Fruit fly (Drosophila melanogaster) whole organism, embryonic: ENCODE measurements around the gene CG31793.

Experiments used
- BEAF-32 ChIP-seq: fragments of 200-800 bp; sonication (Bioruptor generic); optimal IDR thresholded peaks from 3 replicates; lab custom pipeline; 2017; ENCODE audit warnings: missing biosample characterization, missing genetic modification characterization, mild to moderate bottlenecking, moderate library complexity, missing genetic modification reagents
- Bdp1 ChIP-seq: fragments of 200-800 bp; sonication (Bioruptor generic); optimal IDR thresholded peaks from 3 replicates; lab custom pipeline; 2016; ENCODE audit warnings: missing biosample characterization, missing genetic modification characterization
- Bteb2 ChIP-seq: fragments of 200-800 bp; sonication (Bioruptor generic); optimal IDR thresholded peaks from 2 replicates; lab custom pipeline; 2016; ENCODE audit warnings: missing biosample characterization, missing genetic modification characterization
- CG10543 ChIP-seq: fragments of 200-800 bp; sonication (Bioruptor generic); optimal IDR thresholded peaks from 3 replicates; lab custom pipeline; 2017; ENCODE audit warnings: missing biosample characterization, mild to moderate bottlenecking, missing genetic modification characterization, moderate library complexity
- CG11093 ChIP-seq: fragments of 200-800 bp; sonication (Bioruptor generic); IDR thresholded peaks from 3 replicates; pipeline ENCODE4 v1.3.6; 2022; ENCODE audit warnings: missing biosample characterization, missing genetic modification characterization
- CG12155 ChIP-seq: fragments of 200-800 bp; sonication (Bioruptor generic); optimal IDR thresholded peaks from 3 replicates; lab custom pipeline; 2016; ENCODE audit warnings: missing biosample characterization, missing genetic modification characterization
- CG14014 ChIP-seq: fragments of 200-800 bp; sonication (Bioruptor generic); IDR thresholded peaks from 2 replicates; pipeline ENCODE4 v1.3.6; 2022; ENCODE audit warnings: missing biosample characterization, missing genetic modification characterization
- CG17361 ChIP-seq: fragments of 200-800 bp; sonication (Bioruptor generic); IDR thresholded peaks from 3 replicates; pipeline ENCODE4 v1.3.6; 2022; ENCODE audit warnings: missing biosample characterization, missing genetic modification characterization
- CG1792 ChIP-seq: fragments of 200-800 bp; sonication (Bioruptor generic); optimal IDR thresholded peaks from 2 replicates; lab custom pipeline; 2016; ENCODE audit warnings: missing biosample characterization, missing genetic modification characterization
- CG1832 ChIP-seq: fragments of 200-800 bp; sonication (Bioruptor generic); optimal IDR thresholded peaks from 2 replicates; lab custom pipeline; 2017; ENCODE audit warnings: missing biosample characterization, mild to moderate bottlenecking, missing genetic modification characterization, inconsistent platforms
- CG2120 ChIP-seq: fragments of 200-800 bp; sonication (Bioruptor generic); optimal IDR thresholded peaks from 3 replicates; lab custom pipeline; 2016; ENCODE audit warnings: missing biosample characterization, missing genetic modification characterization
- CG32772 ChIP-seq: fragments of 200-800 bp; sonication (Bioruptor generic); IDR thresholded peaks from 2 replicates; pipeline ENCODE4 v1.3.6; 2022; ENCODE audit warnings: missing biosample characterization, missing genetic modification characterization
- CG4328 ChIP-seq: fragments of 200-800 bp; sonication (Bioruptor generic); optimal IDR thresholded peaks from 3 replicates; lab custom pipeline; 2017; ENCODE audit warnings: missing biosample characterization, missing genetic modification reagents, missing genetic modification characterization
- CHES-1-like ChIP-seq: fragments of 200-800 bp; sonication (Bioruptor generic); optimal IDR thresholded peaks from 2 replicates; lab custom pipeline; 2016; ENCODE audit warnings: missing biosample characterization, missing genetic modification characterization
- CkIIα-i1 ChIP-seq: fragments of 200-800 bp; sonication (Bioruptor generic); IDR thresholded peaks from 2 replicates; pipeline ENCODE4 v1.3.6; 2022; ENCODE audit warnings: missing biosample characterization, missing genetic modification characterization
- Deaf1 ChIP-seq: fragments of 200-800 bp; optimal IDR thresholded peaks from 3 replicates; lab custom pipeline; 2019; ENCODE audit warnings: missing biosample characterization, mild to moderate bottlenecking, missing genetic modification characterization, moderate library complexity
- Dip3 ChIP-seq: fragments of 200-800 bp; sonication (Bioruptor generic); optimal IDR thresholded peaks from 3 replicates; lab custom pipeline; 2016; ENCODE audit warnings: missing biosample characterization, missing genetic modification characterization
- Dref ChIP-seq: fragments of 200-800 bp; sonication (Bioruptor generic); IDR thresholded peaks from 2 replicates; pipeline ENCODE4 v1.3.6; 2022; ENCODE audit warnings: missing biosample characterization, missing genetic modification characterization
- Eip74EF ChIP-seq, 2 experiments: fragments of 200-800 bp in 1 of 2; fragments of >200 bp in 1 of 2; sonication (Bioruptor generic) in 1 of 2; optimal IDR thresholded peaks; 2 replicates each; lab custom pipeline; 2017 to 2019; ENCODE audit warnings: missing biosample characterization in 2 of 2, missing genetic modification characterization in 2 of 2, mild to moderate bottlenecking in 1 of 2, moderate library complexity in 1 of 2
- Fer2 ChIP-seq: fragments of 200-800 bp; sonication (Bioruptor generic); optimal IDR thresholded peaks from 2 replicates; lab custom pipeline; 2018; ENCODE audit warnings: missing biosample characterization, mild to moderate bottlenecking, missing genetic modification characterization, moderate library complexity
- Hey ChIP-seq: fragments of 200-800 bp; sonication (Bioruptor generic); optimal IDR thresholded peaks from 3 replicates; lab custom pipeline; 2018; ENCODE audit warnings: missing biosample characterization, mild to moderate bottlenecking, missing genetic modification characterization
- Hr3 ChIP-seq: fragments of 200-800 bp; sonication (Bioruptor generic); optimal IDR thresholded peaks from 3 replicates; lab custom pipeline; 2016; ENCODE audit warnings: missing biosample characterization, missing genetic modification characterization
- Hr51 ChIP-seq, 2 experiments: fragments of 200-800 bp; sonication (Bioruptor generic); optimal IDR thresholded peaks; 2 replicates in 1 of 2; 3 replicates in 1 of 2; lab custom pipeline; 2016 to 2018; ENCODE audit warnings: missing biosample characterization in 2 of 2, missing genetic modification characterization in 2 of 2, mild to moderate bottlenecking in 1 of 2, moderate library complexity in 1 of 2
- Myb ChIP-seq: fragments of 200-800 bp; sonication (Bioruptor generic); optimal IDR thresholded peaks from 2 replicates; lab custom pipeline; 2016; ENCODE audit warnings: missing biosample characterization, missing genetic modification characterization
- Nf-YB ChIP-seq: fragments of 200-800 bp; sonication (Bioruptor generic); optimal IDR thresholded peaks from 3 replicates; lab custom pipeline; 2019; ENCODE audit warnings: missing biosample characterization, mild to moderate bottlenecking, missing genetic modification characterization, moderate library complexity
- Stat92E ChIP-seq, 3 experiments: fragments of >200 bp in 2 of 3; fragments of 200-800 bp in 1 of 3; sonication (Bioruptor generic) in 1 of 3; optimal IDR thresholded peaks; 2 replicates each; lab custom pipeline; 2017 to 2019; ENCODE audit warnings: missing biosample characterization in 3 of 3, missing genetic modification characterization in 3 of 3, mild to moderate bottlenecking in 1 of 3, moderate library complexity in 1 of 3
- cas ChIP-seq: fragments of 200-800 bp; sonication (Bioruptor generic); IDR thresholded peaks from 2 replicates; pipeline ENCODE4 v1.3.6; 2022; ENCODE audit warnings: missing biosample characterization, missing genetic modification characterization
- chinmo ChIP-seq: fragments of 200-800 bp; sonication (Bioruptor generic); IDR thresholded peaks from 4 replicates; pipeline ENCODE4 v1.3.6; 2022; ENCODE audit warnings: missing biosample characterization, missing genetic modification characterization; ENCODE audit not compliant: partially characterized antibody
- en ChIP-seq: fragments of 200-800 bp; sonication (Bioruptor generic); optimal IDR thresholded peaks from 2 replicates; lab custom pipeline; 2016; ENCODE audit warnings: missing biosample characterization, missing genetic modification characterization
- fd102C ChIP-seq: fragments of 200-800 bp; sonication (Bioruptor generic); optimal IDR thresholded peaks from 2 replicates; lab custom pipeline; 2018; ENCODE audit warnings: missing biosample characterization, mild to moderate bottlenecking, missing genetic modification characterization, moderate library complexity
- gfzf ChIP-seq: fragments of 200-800 bp; sonication (Bioruptor generic); optimal IDR thresholded peaks from 2 replicates; lab custom pipeline; 2016; ENCODE audit warnings: missing biosample characterization, mild to moderate bottlenecking, missing genetic modification characterization, moderate library complexity
- grn ChIP-seq: fragments of 200-800 bp; sonication (Bioruptor generic); optimal IDR thresholded peaks from 3 replicates; lab custom pipeline; 2017; ENCODE audit warnings: missing biosample characterization, missing genetic modification characterization
- gsb-n ChIP-seq: fragments of 200-800 bp; sonication (Bioruptor generic); optimal IDR thresholded peaks from 3 replicates; lab custom pipeline; 2018; ENCODE audit warnings: missing biosample characterization, mild to moderate bottlenecking, missing genetic modification characterization
- hb ChIP-seq: fragments of 200-800 bp; sonication (Bioruptor generic); IDR thresholded peaks from 3 replicates; pipeline ENCODE4 v1.3.6; 2022; ENCODE audit warnings: missing biosample characterization, missing genetic modification characterization; ENCODE audit not compliant: partially characterized antibody
- hkb ChIP-seq, 2 experiments: fragments of 200-800 bp in 1 of 2; fragments of >200 bp in 1 of 2; sonication (Bioruptor generic) in 1 of 2; IDR thresholded peaks in 1 of 2; optimal IDR thresholded peaks in 1 of 2; 2 replicates each; pipeline versions ENCODE4 v1.3.6 to Lab custom; 2017 to 2022; ENCODE audit warnings: missing biosample characterization in 1 of 2, missing genetic modification characterization in 1 of 2
- jing ChIP-seq: fragments of 200-800 bp; sonication (Bioruptor generic); optimal IDR thresholded peaks from 2 replicates; lab custom pipeline; 2018; ENCODE audit warnings: missing biosample characterization, mild to moderate bottlenecking, missing genetic modification characterization
- kni ChIP-seq: fragments of 200-800 bp; sonication (Bioruptor generic); optimal IDR thresholded peaks from 3 replicates; lab custom pipeline; 2017; ENCODE audit warnings: mild to moderate bottlenecking, missing biosample characterization, missing genetic modification reagents, missing genetic modification characterization
- lbe ChIP-seq: fragments of 200-800 bp; sonication (Bioruptor generic); optimal IDR thresholded peaks from 2 replicates; lab custom pipeline; 2016; ENCODE audit warnings: missing biosample characterization, mild to moderate bottlenecking, missing genetic modification characterization
- mirr ChIP-seq: fragments of 200-800 bp; sonication (Bioruptor generic); optimal IDR thresholded peaks from 3 replicates; lab custom pipeline; 2018; ENCODE audit warnings: missing biosample characterization, mild to moderate bottlenecking, missing genetic modification characterization
- nom ChIP-seq: fragments of 200-800 bp; sonication (Bioruptor generic); optimal IDR thresholded peaks from 2 replicates; lab custom pipeline; 2017; ENCODE audit warnings: missing biosample characterization, missing genetic modification characterization, mild to moderate bottlenecking, moderate library complexity, missing genetic modification reagents
- org-1 ChIP-seq: fragments of 200-800 bp; sonication (Bioruptor generic); optimal IDR thresholded peaks from 2 replicates; lab custom pipeline; 2017; ENCODE audit warnings: missing biosample characterization, missing genetic modification characterization
- pfk ChIP-seq: fragments of 200-800 bp; sonication (Bioruptor generic); optimal IDR thresholded peaks from 2 replicates; lab custom pipeline; 2018; ENCODE audit warnings: missing biosample characterization, mild to moderate bottlenecking, missing genetic modification characterization, moderate library complexity
- pros ChIP-seq: fragments of 200-800 bp; sonication (Bioruptor generic); optimal IDR thresholded peaks from 3 replicates; lab custom pipeline; 2019; ENCODE audit warnings: missing biosample characterization, mild to moderate bottlenecking, missing genetic modification characterization, moderate library complexity
- pzg ChIP-seq: fragments of 200-800 bp; sonication (Bioruptor generic); optimal IDR thresholded peaks from 3 replicates; lab custom pipeline; 2018; ENCODE audit warnings: missing biosample characterization, mild to moderate bottlenecking, missing genetic modification characterization, moderate library complexity
- so ChIP-seq: fragments of 200-800 bp; sonication (Bioruptor generic); IDR thresholded peaks from 3 replicates; pipeline ENCODE4 v1.3.6; 2022; ENCODE audit warnings: missing biosample characterization, missing genetic modification characterization
- stc ChIP-seq: fragments of 200-800 bp; sonication (Bioruptor generic); IDR thresholded peaks from 2 replicates; pipeline ENCODE4 v1.3.6; 2022; ENCODE audit warnings: missing biosample characterization, missing genetic modification characterization

Gene CG31793

DNA sequence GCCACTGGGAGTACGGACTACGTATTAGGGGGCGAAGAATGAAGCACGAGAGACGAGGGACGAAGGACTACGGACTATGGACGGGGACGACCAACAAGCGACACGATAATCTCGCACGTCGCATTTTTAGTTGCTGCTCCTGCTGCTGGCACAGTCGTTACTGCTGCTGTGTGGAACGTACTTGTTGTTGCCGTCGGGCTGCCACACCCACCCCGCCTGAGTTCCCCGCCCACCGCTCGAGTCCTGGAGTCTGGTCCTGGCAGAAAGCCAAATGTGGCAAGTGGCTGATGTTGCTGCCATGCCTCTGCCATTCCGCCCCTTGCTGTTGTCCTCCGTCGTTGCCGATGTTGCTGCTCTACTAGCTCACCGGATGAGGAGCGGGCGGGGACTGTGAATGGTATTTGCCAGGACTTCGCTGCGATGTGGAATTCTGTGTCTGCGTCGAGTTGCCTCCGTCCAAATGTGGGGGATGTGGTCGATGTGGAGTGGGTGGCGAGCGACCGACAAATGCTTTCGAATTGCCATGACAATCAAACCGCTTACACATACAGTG lies 9.7 kb downstream of the CG31793 start (continued):
- TF ChIP-seq org-1 = no peak
- TF ChIP-seq gsb-n = no peak
- no peak for TF ChIP-seq jing
- TF ChIP-seq Stat92E (GFP tag; optimal IDR thresholded peaks at IDR 0.05; lab: Kevin White, UChicago) = no peak
- no peak for TF ChIP-seq en (GFP tag; lab: Kevin White, UChicago)
- TF ChIP-seq Hey (tag; lab: Kevin White, UChicago) = peak; percentile 88
- no peak for TF ChIP-seq CHES-1-like (GFP tag; lab: Kevin White, UChicago)
- TF ChIP-seq Hr3 = no peak
- TF ChIP-seq CG1792 (GFP tag; lab: Kevin White, UChicago) = no peak
- no peak for TF ChIP-seq nom (GFP tag; lab: Kevin White, UChicago)
- no peak for TF ChIP-seq Myb (GFP tag; lab: Kevin White, UChicago)
- 0 out of 4 replicates have a peak, but pooled peaks have one; percentile 40 for TF ChIP-seq chinmo (GFP tag; lab: Robert Waterston, UW)
- peak; percentile 28 for TF ChIP-seq Fer2 (tag; lab: Kevin White, UChicago)
- TF ChIP-seq CG10543 (GFP tag; lab: Kevin White, UChicago) = peak; percentile 89
- TF ChIP-seq CG14014 (GFP tag; lab: Robert Waterston, UW) = no peak
- TF ChIP-seq CG17361 (GFP tag; lab: Robert Waterston, UW) = no peak
- TF ChIP-seq cas (GFP tag; lab: Robert Waterston, UW) = no peak
- TF ChIP-seq Dref = 0 out of 2 replicates have a peak, but pooled peaks have one; percentile 24
- TF ChIP-seq CG4328 = no peak
- no peak for TF ChIP-seq grn (GFP tag; lab: Kevin White, UChicago)
- peak; percentile 42 for TF ChIP-seq Deaf1 (tag; lab: Kevin White, UChicago)
- TF ChIP-seq mirr (GFP tag; lab: Kevin White, UChicago) = peak; percentile 63
- no peak for TF ChIP-seq pzg (GFP tag; lab: Kevin White, UChicago)

DNA sequence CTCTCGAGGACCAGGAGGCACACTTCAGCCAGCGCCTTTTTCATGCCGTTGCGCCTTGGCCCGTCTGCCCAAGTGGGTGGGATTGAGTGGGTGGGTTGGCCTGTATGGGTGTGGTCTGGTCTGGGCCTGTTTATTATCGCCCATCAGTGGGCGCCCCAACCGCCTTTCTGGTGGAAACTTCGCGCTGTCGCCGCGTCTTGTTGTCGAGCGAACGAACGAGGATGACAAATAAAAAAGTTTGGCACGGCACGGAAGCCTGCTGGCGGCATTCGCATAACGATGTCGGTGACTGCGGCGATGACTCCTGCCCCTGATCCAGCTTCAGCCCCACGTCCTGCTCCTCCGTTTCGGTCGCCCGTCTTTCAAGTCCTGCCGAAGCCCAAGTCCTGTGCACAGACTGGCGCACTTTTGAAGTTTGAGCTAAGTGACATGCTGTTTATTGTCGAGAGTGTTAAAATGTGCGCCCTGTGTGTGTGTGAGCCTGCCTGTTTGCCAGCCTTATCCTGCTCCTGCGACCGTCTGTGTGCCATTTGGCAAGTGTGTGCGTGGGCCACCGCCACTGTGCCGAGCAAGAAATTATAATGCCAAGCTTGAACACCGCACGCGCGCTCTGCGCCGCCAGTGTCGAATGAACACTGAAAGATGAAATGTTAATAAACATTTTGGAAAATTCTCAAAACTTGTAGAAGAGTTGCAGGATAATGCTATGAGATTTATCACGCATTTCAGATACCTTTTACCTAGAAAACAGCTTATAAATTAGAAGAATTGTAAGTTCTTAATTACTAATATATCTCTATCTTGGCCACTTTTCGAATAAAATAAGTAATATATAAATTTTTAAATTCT lies 11.1 kb downstream of the CG31793 start:
- TF ChIP-seq pros (no peak), CG12155 (GFP tag; lab: Kevin White, UChicago) (peak; percentile 18), CG11093 (GFP tag; lab: Robert Waterston, UW) (0 out of 3 replicates have a peak, but pooled peaks have one; percentile 34), so (GFP tag; lab: Robert Waterston, UW) (peak; percentile 68; the same call in 1 of the 3 replicates), pfk (GFP tag; lab: Kevin White, UChicago) (no peak), CG32772 (GFP tag; lab: Robert Waterston, UW) (0 out of 2 replicates have a peak, but pooled peaks have one; percentile 29), Eip74EF (GFP tag; optimal IDR thresholded peaks at IDR 0.05; lab: Kevin White, UChicago) (peak in 1 of 2 experiments; percentile 72), Bdp1 (no peak), Bteb2 (GFP tag; lab: Kevin White, UChicago) (no peak), Hr51 (GFP tag; optimal IDR thresholded peaks at IDR 0.05; lab: Kevin White, UChicago) (peak in 1 of 2 experiments; percentile 79), CG1832 (GFP tag; lab: Kevin White, UChicago) (no peak), stc (GFP tag; lab: Robert Waterston, UW) (peak; percentile 54), hb (GFP tag; lab: Robert Waterston, UW) (no peak), CG2120 (GFP tag; lab: Kevin White, UChicago) (peak; percentile 75), fd102C (no peak), hkb (optimal IDR thresholded peaks at IDR 0.05; lab: Kevin White, UChicago) (no peak), hkb (GFP tag; IDR thresholded peaks at IDR 0.05; lab: Robert Waterston, UW) (peak; percentile 73), gsb-n (peak; percentile 46), Dip3 (GFP tag; lab: Kevin White, UChicago) (no peak), CkIIα-i1 (GFP tag; lab: Robert Waterston, UW) (no peak), lbe (GFP tag; lab: Kevin White, UChicago) (no peak), kni (no peak), BEAF-32 (GFP tag; lab: Kevin White, UChicago) (no peak), Nf-YB (GFP tag; lab: Kevin White, UChicago) (peak; percentile 55), gfzf (GFP tag; lab: Kevin White, UChicago) (no peak)
